Worm (Caenorhabditis elegans) whole organism, L1 larva: ENCODE data around the gene R12G8.1.

Source experiments
- F16B12.6 ChIP-seq: fragments of 150-350 bp; optimal IDR thresholded peaks from 2 replicates; lab custom pipeline; 2014; ENCODE audit warnings: missing biosample characterization, missing genetic modification characterization
- mep-1 ChIP-seq: fragments of 150-350 bp; optimal IDR thresholded peaks from 2 replicates; lab custom pipeline; 2014; ENCODE audit warnings: missing biosample characterization, missing genetic modification characterization
- nhr-90 ChIP-seq: sonication (generic microtip); optimal IDR thresholded peaks from 2 replicates; lab custom pipeline; 2016; ENCODE audit warnings: mild to moderate bottlenecking, missing genetic modification characterization, missing compliant biosample characterization; ENCODE audit not compliant: poor library complexity
- skn-1 ChIP-seq: fragments of 150-350 bp; optimal IDR thresholded peaks from 2 replicates; lab custom pipeline; 2014; ENCODE audit warnings: missing biosample characterization, missing genetic modification characterization

ce11 chrV:17723142-17723781, 25.8 kb downstream of the R12G8.1 start:
- TF ChIP-seq F16B12.6 (tag; lab: Kevin White, UChicago), result no peak
- no peak for TF ChIP-seq mep-1 (tag; lab: Kevin White, UChicago)
- no peak for TF ChIP-seq nhr-90 (tag; lab: Kevin White, UChicago)
- TF ChIP-seq skn-1 (tag; lab: Kevin White, UChicago), result no peak
